Worm (Caenorhabditis elegans) whole organism, L1 larva: ENCODE results near the gene K02B2.6.

Experiments
- aha-1 ChIP-seq: fragments of 150-350 bp; optimal IDR thresholded peaks from 2 replicates; lab custom pipeline; 2014; ENCODE audit warnings: missing biosample characterization, missing genetic modification characterization
- lin-13 ChIP-seq: fragments of 150-350 bp; optimal IDR thresholded peaks from 2 replicates; lab custom pipeline; 2014; ENCODE audit warnings: missing biosample characterization, missing genetic modification reagents, missing genetic modification characterization
- lin-15B ChIP-seq: fragments of 150-350 bp; sonication (generic microtip); optimal IDR thresholded peaks from 3 replicates; lab custom pipeline; 2014; ENCODE audit warnings: missing biosample characterization, missing genetic modification characterization
- lsy-2 ChIP-seq, 2 experiments: fragments of 150-350 bp; optimal IDR thresholded peaks; 2 replicates each; lab custom pipeline; 2014; ENCODE audit warnings: missing biosample characterization in 2 of 2, missing genetic modification characterization in 2 of 2
- nhr-11 ChIP-seq: fragments of 150-350 bp; optimal IDR thresholded peaks from 2 replicates; lab custom pipeline; 2014; ENCODE audit warnings: missing biosample characterization, missing genetic modification characterization
- nhr-28 ChIP-seq: fragments of 150-350 bp; optimal IDR thresholded peaks from 2 replicates; lab custom pipeline; 2014; ENCODE audit warnings: missing biosample characterization, missing genetic modification characterization
- pqm-1 ChIP-seq: sonication (generic microtip); optimal IDR thresholded peaks from 3 replicates; lab custom pipeline; 2017; ENCODE audit warnings: missing biosample characterization, missing genetic modification characterization
- unc-62 ChIP-seq: fragments of 150-350 bp; optimal IDR thresholded peaks from 2 replicates; lab custom pipeline; 2014; ENCODE audit warnings: missing biosample characterization, missing genetic modification reagents, missing genetic modification characterization

ce11 chrIV:5928957-5929356 lies 33.1 kb downstream of the K02B2.6 start:
- TF ChIP-seq nhr-28, result no peak
- TF ChIP-seq lsy-2 (tag; optimal IDR thresholded peaks at IDR 0.05; lab: Kevin White, UChicago), result no peak
- no peak for TF ChIP-seq lin-13
- TF ChIP-seq unc-62 (GFP tag; lab: Kevin White, UChicago), result no peak
- no peak for TF ChIP-seq lin-15B
- no peak for TF ChIP-seq nhr-11 (tag; lab: Kevin White, UChicago)
- TF ChIP-seq pqm-1 (tag; lab: Kevin White, UChicago), result no peak
- TF ChIP-seq aha-1 (tag; lab: Kevin White, UChicago), result no peak
